Worm (Caenorhabditis elegans) whole organism, young adult: Measurements from ENCODE around the gene F55G1.7.

ENCODE experiments used
- B0261.1 ChIP-seq: sonication (generic microtip); optimal IDR thresholded peaks from 2 replicates; lab custom pipeline; 2016; ENCODE audit warnings: mild to moderate bottlenecking, missing genetic modification characterization, moderate library complexity, missing compliant biosample characterization
- C06A6.2 ChIP-seq: fragments of 200-800 bp; sonication (Bioruptor generic); conservative IDR thresholded peaks from 2 replicates; pipeline ENCODE4 v1.3.6; 2022; ENCODE audit warnings: missing genetic modification characterization, missing compliant biosample characterization
- F37B4.10 ChIP-seq: fragments of 200-800 bp; sonication (Bioruptor generic); IDR thresholded peaks from 2 replicates; pipeline ENCODE4 v1.3.6; 2022; ENCODE audit warnings: missing genetic modification characterization, missing compliant biosample characterization
- F49E8.2 ChIP-seq: sonication (generic microtip); optimal IDR thresholded peaks from 3 replicates; lab custom pipeline; 2017; ENCODE audit warnings: missing genetic modification characterization, mild to moderate bottlenecking, missing compliant biosample characterization, antibody characterized with exemption, moderate library complexity; ENCODE audit not compliant: insufficient read depth
- F55B11.4 ChIP-seq: sonication (generic microtip); optimal IDR thresholded peaks from 2 replicates; lab custom pipeline; 2016; ENCODE audit warnings: missing compliant biosample characterization, missing genetic modification characterization, borderline replicate concordance; ENCODE audit not compliant: insufficient read depth
- F57A8.1 ChIP-seq: fragments of 200-800 bp; sonication (Bioruptor generic); optimal IDR thresholded peaks from 2 replicates; lab custom pipeline; 2018; ENCODE audit warnings: mild to moderate bottlenecking, missing genetic modification characterization, moderate library complexity, missing compliant biosample characterization
- F57C9.4 ChIP-seq: sonication (generic microtip); optimal IDR thresholded peaks from 2 replicates; lab custom pipeline; 2017; ENCODE audit warnings: mild to moderate bottlenecking, missing genetic modification characterization, missing compliant biosample characterization
- ZK185.1 ChIP-seq: sonication (generic microtip); optimal IDR thresholded peaks from 2 replicates; lab custom pipeline; 2016; ENCODE audit warnings: mild to moderate bottlenecking, missing genetic modification characterization, missing compliant biosample characterization; ENCODE audit not compliant: poor library complexity, severe bottlenecking
- athp-1 ChIP-seq: sonication (generic microtip); optimal IDR thresholded peaks from 2 replicates; lab custom pipeline; 2017; ENCODE audit warnings: mild to moderate bottlenecking, missing genetic modification characterization, missing compliant biosample characterization
- attf-3 ChIP-seq: fragments of 200-800 bp; sonication (Bioruptor generic); conservative IDR thresholded peaks from 2 replicates; pipeline ENCODE4 v1.3.6; 2022; ENCODE audit warnings: missing genetic modification reagents, missing genetic modification characterization, missing compliant biosample characterization
- attf-5 ChIP-seq: fragments of 200-800 bp; sonication (Bioruptor generic); optimal IDR thresholded peaks from 2 replicates; lab custom pipeline; 2018; ENCODE audit warnings: mild to moderate bottlenecking, missing genetic modification characterization, missing compliant biosample characterization
- cebp-2 ChIP-seq: fragments of 200-800 bp; sonication (Bioruptor generic); IDR thresholded peaks from 2 replicates; pipeline ENCODE4 v1.3.6; 2022; ENCODE audit warnings: missing genetic modification characterization, missing compliant biosample characterization
- ceh-91 ChIP-seq: fragments of 200-800 bp; sonication (Bioruptor generic); IDR thresholded peaks from 2 replicates; pipeline ENCODE4 v1.3.6; 2022; ENCODE audit warnings: missing genetic modification reagents, missing genetic modification characterization, missing compliant biosample characterization
- die-1 ChIP-seq: sonication (generic microtip); optimal IDR thresholded peaks from 2 replicates; lab custom pipeline; 2016; ENCODE audit warnings: missing genotype, mild to moderate bottlenecking, missing genetic modification characterization, missing compliant biosample characterization
- efl-1 ChIP-seq: fragments of 150-350 bp; optimal IDR thresholded peaks from 2 replicates; lab custom pipeline; 2014; ENCODE audit warnings: missing biosample characterization, missing genetic modification reagents, missing genetic modification characterization
- fkh-3 ChIP-seq: sonication (generic microtip); optimal IDR thresholded peaks from 2 replicates; lab custom pipeline; 2016; ENCODE audit warnings: mild to moderate bottlenecking, missing genetic modification characterization, missing compliant biosample characterization
- him-1 ChIP-seq: sonication (generic microtip); optimal IDR thresholded peaks from 2 replicates; lab custom pipeline; 2016; ENCODE audit warnings: missing genotype, missing genetic modification reagents, missing genetic modification characterization, missing compliant biosample characterization
- hmg-1.2 ChIP-seq: fragments of 200-800 bp; sonication (Bioruptor generic); IDR thresholded peaks from 2 replicates; pipeline ENCODE4 v1.3.6; 2022; ENCODE audit warnings: missing genetic modification reagents, missing genetic modification characterization, missing compliant biosample characterization
- hmg-20 ChIP-seq: fragments of 200-800 bp; sonication (Bioruptor generic); IDR thresholded peaks from 2 replicates; pipeline ENCODE4 v1.3.6; 2022; ENCODE audit warnings: missing genetic modification reagents, missing genetic modification characterization, missing compliant biosample characterization
- lag-1 ChIP-seq: fragments of 200-800 bp; sonication (Bioruptor generic); IDR thresholded peaks from 2 replicates; pipeline ENCODE4 v1.3.6; 2022; ENCODE audit warnings: missing genetic modification reagents, missing genetic modification characterization, missing compliant biosample characterization
- let-607 ChIP-seq, 2 experiments: fragments of 200-800 bp in 1 of 2; sonication (Bioruptor generic) in 1 of 2; sonication (generic microtip) in 1 of 2; optimal IDR thresholded peaks; 2 replicates each; lab custom pipeline; 2016 to 2018; ENCODE audit warnings: mild to moderate bottlenecking in 2 of 2, missing compliant biosample characterization in 2 of 2, missing genetic modification characterization in 2 of 2, moderate library complexity in 2 of 2, missing genotype in 1 of 2
- lin-26 ChIP-seq: fragments of 200-800 bp; sonication (Bioruptor generic); IDR thresholded peaks from 2 replicates; pipeline ENCODE4 v1.3.6; 2022; ENCODE audit warnings: missing genetic modification reagents, missing genetic modification characterization, missing compliant biosample characterization
- mes-4 ChIP-seq: sonication (generic microtip); optimal IDR thresholded peaks from 2 replicates; lab custom pipeline; 2016; ENCODE audit warnings: missing genotype, missing genetic modification characterization, missing compliant biosample characterization
- mxl-1 ChIP-seq: sonication (generic microtip); optimal IDR thresholded peaks from 2 replicates; lab custom pipeline; 2016; ENCODE audit warnings: missing genetic modification characterization, missing compliant biosample characterization
- nhr-179 ChIP-seq: sonication (generic microtip); optimal IDR thresholded peaks from 2 replicates; lab custom pipeline; 2016; ENCODE audit warnings: mild to moderate bottlenecking, missing genetic modification characterization, missing compliant biosample characterization
- nhr-90 ChIP-seq: sonication (generic microtip); optimal IDR thresholded peaks from 2 replicates; lab custom pipeline; 2016; ENCODE audit warnings: missing genotype, mild to moderate bottlenecking, missing genetic modification characterization, missing compliant biosample characterization
- rec-8 ChIP-seq, 2 experiments: sonication (generic microtip); optimal IDR thresholded peaks; 2 replicates each; lab custom pipeline; 2016; ENCODE audit warnings: mild to moderate bottlenecking in 2 of 2, missing genetic modification characterization in 2 of 2, missing genetic modification reagents in 2 of 2, missing genotype in 2 of 2, missing biosample characterization in 1 of 2, missing compliant biosample characterization in 1 of 2, moderate library complexity in 1 of 2
- rpc-1 ChIP-seq, 2 experiments: fragments of 150-350 bp in 1 of 2; sonication (generic microtip) in 1 of 2; optimal IDR thresholded peaks; 2 replicates each; lab custom pipeline; 2014 to 2018; ENCODE audit warnings: missing biosample characterization in 1 of 2, missing genetic modification characterization in 1 of 2, missing genetic modification reagents in 1 of 2, missing genotype in 1 of 2
- snpc-1.1 ChIP-seq: sonication (generic microtip); optimal IDR thresholded peaks from 2 replicates; lab custom pipeline; 2017; ENCODE audit warnings: missing genetic modification characterization, mild to moderate bottlenecking, missing compliant biosample characterization, antibody characterized with exemption, moderate library complexity, missing genotype, missing genetic modification reagents; ENCODE audit not compliant: insufficient read depth
- snpc-3.4 ChIP-seq: sonication (generic microtip); optimal IDR thresholded peaks from 2 replicates; lab custom pipeline; 2017; ENCODE audit warnings: missing genetic modification characterization, mild to moderate bottlenecking, missing compliant biosample characterization, antibody characterized with exemption, moderate library complexity, missing genotype, missing genetic modification reagents
- snpc-4 ChIP-seq, 5 experiments: fragments of 150-350 bp in 1 of 5; sonication (generic microtip) in 4 of 5; optimal IDR thresholded peaks; 2 replicates each; lab custom pipeline; 2014 to 2018; ENCODE audit warnings: missing genetic modification characterization in 5 of 5, missing biosample characterization in 3 of 5, antibody characterized with exemption in 2 of 5, mild to moderate bottlenecking in 2 of 5, missing compliant biosample characterization in 2 of 5, missing genotype in 2 of 5, moderate library complexity in 2 of 5, missing genetic modification reagents in 1 of 5
- somi-1 ChIP-seq: fragments of 200-800 bp; sonication (Bioruptor generic); optimal IDR thresholded peaks from 2 replicates; lab custom pipeline; 2018; ENCODE audit warnings: mild to moderate bottlenecking, missing genetic modification characterization, missing compliant biosample characterization
- tbp1 ChIP-seq: fragments of 200-800 bp; sonication (Bioruptor generic); optimal IDR thresholded peaks from 2 replicates; lab custom pipeline; 2018; ENCODE audit warnings: mild to moderate bottlenecking, missing genetic modification characterization, missing compliant biosample characterization
- ztf-18 ChIP-seq: sonication (generic microtip); optimal IDR thresholded peaks from 2 replicates; lab custom pipeline; 2016; ENCODE audit warnings: missing genotype, mild to moderate bottlenecking, missing genetic modification characterization, missing compliant biosample characterization
- ztf-22 ChIP-seq: fragments of 200-800 bp; sonication (Bioruptor generic); optimal IDR thresholded peaks from 2 replicates; lab custom pipeline; 2018; ENCODE audit warnings: mild to moderate bottlenecking, missing genetic modification characterization, moderate library complexity, missing compliant biosample characterization

F55G1.7 gene

DNA sequence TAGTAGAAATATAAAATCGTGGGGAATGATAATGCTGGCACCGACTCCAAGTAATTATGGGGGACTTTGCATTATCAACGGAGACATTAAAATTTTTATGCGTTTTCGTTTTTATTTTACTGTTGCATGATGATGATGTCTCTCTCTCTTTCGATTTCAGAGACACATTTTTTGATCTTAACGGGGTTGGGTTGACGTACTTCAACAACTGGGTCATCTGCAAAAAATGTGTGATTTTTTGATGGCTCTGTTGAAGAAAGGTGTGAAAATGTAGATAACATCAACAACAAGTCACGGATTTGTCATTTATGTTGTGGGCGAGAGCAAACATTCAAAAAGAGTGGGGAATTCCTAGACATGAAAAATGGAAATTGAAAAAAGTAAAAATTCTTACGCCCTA, 31.7 kb upstream of the F55G1.7 start, which contains the start of gene F55G1.15:
TSS of gene F55G1.15 (minus strand) at position 101 of the 400 bp plus-strand sequence.
- no peak for TF ChIP-seq F57C9.4 (tag; lab: Kevin White, UChicago)
- no peak for TF ChIP-seq F49E8.2 (tag; lab: Kevin White, UChicago)
- no peak for TF ChIP-seq efl-1
- no peak for TF ChIP-seq die-1 (tag; lab: Kevin White, UChicago)
- no peak for TF ChIP-seq somi-1
- TF ChIP-seq let-607 (tag; optimal IDR thresholded peaks at IDR 0.05; lab: Kevin White, UChicago) = no peak

- TF ChIP-seq F37B4.10 (no peak), somi-1 (no peak), nhr-179 (tag; lab: Kevin White, UChicago) (no peak)
Measured at ce11 chrIV:7500924-7501323, 31.3 kb upstream of the F55G1.7 start.

DNA sequence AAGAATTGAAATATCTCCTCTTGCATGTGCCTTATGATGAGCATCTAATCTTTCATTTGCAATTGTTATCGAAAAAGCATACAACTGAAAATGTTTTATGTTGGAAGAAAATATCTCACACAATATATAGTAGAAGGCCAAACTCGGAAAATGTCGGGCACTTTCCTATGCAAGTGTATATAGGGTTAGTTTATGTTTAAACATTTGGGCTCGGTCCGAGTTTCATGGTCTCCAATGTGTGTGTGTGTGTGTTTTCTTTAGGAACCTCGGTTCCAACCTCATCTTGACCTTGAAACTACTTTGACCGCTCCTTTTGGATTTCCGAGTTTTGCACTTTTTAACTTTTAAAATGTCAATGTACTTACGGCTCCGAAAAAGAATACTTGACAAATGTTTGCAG, 29.7 kb upstream of the F55G1.7 start:
- TF ChIP-seq ztf-18 (tag; lab: Kevin White, UChicago) (peak; percentile 17), snpc-3.4 (peak; percentile 67), mes-4 (tag; lab: Kevin White, UChicago) (peak; percentile 10), ceh-91 (GFP tag; lab: Robert Waterston, UW) (no peak), B0261.1 (tag; lab: Kevin White, UChicago) (peak; percentile 51), rec-8 (tag; optimal IDR thresholded peaks at IDR 0.05; lab: Kevin White, UChicago) (peak in 1 of 2 experiments; percentile 12), F57A8.1 (no peak), tbp1 (GFP tag; lab: Kevin White, UChicago) (peak; percentile 83), attf-5 (GFP tag; lab: Kevin White, UChicago) (peak; percentile 20), lin-26 (GFP tag; lab: Robert Waterston, UW) (peak; percentile 91), rpc-1 (optimal IDR thresholded peaks at IDR 0.05; lab: Kevin White, UChicago) (peak; percentile 62), rpc-1 (tag; optimal IDR thresholded peaks at IDR 0.05; lab: Kevin White, UChicago) (peak; percentile 82), nhr-90 (peak; percentile 47), ztf-22 (GFP tag; lab: Kevin White, UChicago) (no peak), him-1 (tag; lab: Kevin White, UChicago) (peak; percentile 46), mxl-1 (tag; lab: Kevin White, UChicago) (peak; percentile 14), ZK185.1 (tag; lab: Kevin White, UChicago) (peak; percentile 7), cebp-2 (GFP tag; lab: Robert Waterston, UW) (no peak), die-1 (tag; lab: Kevin White, UChicago) (peak; percentile 68), hmg-1.2 (peak; percentile 81), snpc-4 (GFP tag; optimal IDR thresholded peaks at IDR 0.05; lab: Kevin White, UChicago) (peak; percentile 73), snpc-4 (tag; optimal IDR thresholded peaks at IDR 0.05; lab: Kevin White, UChicago) (peak in 3 of 4 experiments; percentile 90 to 96 (median 93)), snpc-1.1 (tag; lab: Kevin White, UChicago) (peak; percentile 91), F55B11.4 (tag; lab: Kevin White, UChicago) (no peak), attf-3 (GFP tag; lab: Robert Waterston, UW) (no peak)

DNA sequence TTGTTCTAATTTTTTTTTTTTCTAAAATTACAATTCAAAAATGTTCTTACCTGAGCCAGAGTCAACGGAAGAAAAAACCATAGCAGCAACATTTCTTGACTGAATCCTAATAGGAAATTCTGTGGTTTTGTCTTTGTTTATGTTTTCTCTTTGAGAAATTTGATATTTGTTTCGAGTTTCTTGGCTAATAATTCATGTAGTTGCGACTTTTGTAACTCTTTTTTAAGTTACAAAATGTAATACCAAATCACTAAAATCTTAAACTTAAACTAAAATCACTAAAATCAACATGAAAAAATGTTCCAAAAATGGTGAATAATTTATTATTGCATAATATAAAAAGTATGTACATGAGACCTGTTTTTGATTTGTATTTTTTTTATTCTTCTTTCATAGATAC, 28.1 kb upstream of the F55G1.7 start, which contains the start of gene egas-4:
TSS of gene egas-4 (minus strand) at position 101 of the 400 bp plus-strand sequence.
- no peak for TF ChIP-seq fkh-3 (tag; lab: Kevin White, UChicago)
- TF ChIP-seq nhr-179 (tag; lab: Kevin White, UChicago) = no peak
- no peak for TF ChIP-seq C06A6.2
- TF ChIP-seq hmg-20 (GFP tag; lab: Robert Waterston, UW) = no peak
- no peak for TF ChIP-seq athp-1 (tag; lab: Kevin White, UChicago)
- no peak for TF ChIP-seq F49E8.2 (tag; lab: Kevin White, UChicago)
- no peak for TF ChIP-seq lag-1
- TF ChIP-seq mxl-1 (tag; lab: Kevin White, UChicago) = no peak
